Fruit fly (Drosophila melanogaster) whole organism, wandering third instar larva: ENCODE data around the gene beat-Ib.

ENCODE experiments used
- CG32264 ChIP-seq: fragments of 200-800 bp; sonication (Bioruptor generic); optimal IDR thresholded peaks from 2 replicates; lab custom pipeline; 2016; ENCODE audit warnings: missing biosample characterization, missing genetic modification characterization
- CG9705 ChIP-seq: fragments of 200-800 bp; sonication (Bioruptor generic); optimal IDR thresholded peaks from 2 replicates; lab custom pipeline; 2018; ENCODE audit warnings: missing biosample characterization, mild to moderate bottlenecking, missing genetic modification characterization
- CrebA ChIP-seq: fragments of 200-800 bp; sonication (Bioruptor generic); optimal IDR thresholded peaks from 2 replicates; lab custom pipeline; 2016; ENCODE audit warnings: missing biosample characterization, mild to moderate bottlenecking, missing genetic modification characterization, borderline replicate concordance
- Dfd ChIP-seq: fragments of >200 bp; optimal IDR thresholded peaks from 2 replicates; lab custom pipeline; 2017; ENCODE audit warnings: missing biosample characterization, missing genetic modification characterization
- Dif ChIP-seq: fragments of 200-275, 200-300 bp; sonication (Bioruptor generic); optimal IDR thresholded peaks from 2 replicates; lab custom pipeline; 2018; ENCODE audit warnings: missing biosample characterization, missing genetic modification characterization; ENCODE audit not compliant: partially characterized antibody
- Hnf4 ChIP-seq: fragments of 200-800 bp; sonication (Bioruptor generic); optimal IDR thresholded peaks from 2 replicates; lab custom pipeline; 2016; ENCODE audit warnings: missing biosample characterization, mild to moderate bottlenecking, missing genetic modification characterization
- Hr78 ChIP-seq: fragments of >200 bp; optimal IDR thresholded peaks from 2 replicates; lab custom pipeline; 2017; ENCODE audit warnings: missing biosample characterization, missing genetic modification characterization
- Hr83 ChIP-seq: fragments of 200-300 bp; sonication (Bioruptor generic); optimal IDR thresholded peaks from 2 replicates; lab custom pipeline; 2016; ENCODE audit warnings: missing biosample characterization, mild to moderate bottlenecking, missing genetic modification characterization, moderate library complexity; ENCODE audit not compliant: poor library complexity, severe bottlenecking
- Jra ChIP-seq: sonication (Bioruptor generic); optimal IDR thresholded peaks from 2 replicates; lab custom pipeline; 2016; ENCODE audit warnings: missing biosample characterization, missing genetic modification characterization
- Mio ChIP-seq: sonication (Bioruptor generic); optimal IDR thresholded peaks from 2 replicates; lab custom pipeline; 2016; ENCODE audit warnings: missing biosample characterization, missing genetic modification characterization
- Myc ChIP-seq: fragments of >200 bp; optimal IDR thresholded peaks from 2 replicates; lab custom pipeline; 2017
- N ChIP-seq: fragments of >200 bp; optimal IDR thresholded peaks from 2 replicates; lab custom pipeline; 2018; ENCODE audit warnings: missing biosample characterization, missing external identifiers, missing genetic modification characterization
- OdsH ChIP-seq: fragments of 200-800 bp; sonication (Bioruptor generic); optimal IDR thresholded peaks from 2 replicates; lab custom pipeline; 2016; ENCODE audit warnings: missing biosample characterization, mild to moderate bottlenecking, missing genetic modification characterization
- Sp1 ChIP-seq: fragments of 200-800 bp; sonication (Bioruptor generic); optimal IDR thresholded peaks from 3 replicates; lab custom pipeline; 2019; ENCODE audit warnings: missing biosample characterization, mild to moderate bottlenecking, missing genetic modification characterization, moderate library complexity
- brk ChIP-seq: fragments of 200-800 bp; sonication (Bioruptor generic); optimal IDR thresholded peaks from 2 replicates; lab custom pipeline; 2016; ENCODE audit warnings: missing biosample characterization, mild to moderate bottlenecking, missing genetic modification characterization
- dl ChIP-seq, 2 experiments: fragments of 175-275, 200-275 bp in 1 of 2; fragments of 200-275 bp in 1 of 2; sonication (Bioruptor generic); optimal IDR thresholded peaks; lab custom pipeline; 2018; ENCODE audit warnings: mild to moderate bottlenecking in 2 of 2, missing biosample characterization in 2 of 2, missing genetic modification characterization in 2 of 2, moderate library complexity in 2 of 2; ENCODE audit not compliant: partially characterized antibody in 2 of 2, insufficient read depth in 1 of 2
- ey ChIP-seq: fragments of 200-800 bp; sonication (Bioruptor generic); optimal IDR thresholded peaks from 2 replicates; lab custom pipeline; 2016; ENCODE audit warnings: missing biosample characterization, missing genetic modification characterization
- foxo ChIP-seq, 2 experiments: fragments of 200-800 bp; sonication (Bioruptor generic); optimal IDR thresholded peaks; 2 replicates in 1 of 2; 3 replicates in 1 of 2; lab custom pipeline; 2016 to 2017; ENCODE audit warnings: missing biosample characterization in 2 of 2, missing genetic modification characterization in 2 of 2
- h ChIP-seq: fragments of 200-800 bp; sonication (Bioruptor generic); optimal IDR thresholded peaks from 3 replicates; lab custom pipeline; 2016; ENCODE audit warnings: missing biosample characterization, mild to moderate bottlenecking, missing genetic modification characterization
- jim ChIP-seq: fragments of 175-275, 200-325 bp; sonication (Bioruptor generic); optimal IDR thresholded peaks from 2 replicates; lab custom pipeline; 2016; ENCODE audit warnings: missing biosample characterization, mild to moderate bottlenecking, missing genetic modification characterization
- lola ChIP-seq: fragments of >200 bp; optimal IDR thresholded peaks from 2 replicates; lab custom pipeline; 2017; ENCODE audit warnings: missing biosample characterization, missing genetic modification characterization
- psq ChIP-seq: fragments of 200-800 bp; sonication (Bioruptor generic); optimal IDR thresholded peaks from 3 replicates; lab custom pipeline; 2017; ENCODE audit warnings: missing biosample characterization, mild to moderate bottlenecking, missing genetic modification characterization, moderate library complexity
- sv ChIP-seq: fragments of 200-800 bp; sonication (Bioruptor generic); optimal IDR thresholded peaks from 3 replicates; lab custom pipeline; 2016; ENCODE audit warnings: missing biosample characterization, missing genetic modification characterization
- woc ChIP-seq: sonication (Bioruptor generic); optimal IDR thresholded peaks from 2 replicates; lab custom pipeline; 2016; ENCODE audit warnings: missing biosample characterization, mild to moderate bottlenecking, missing genetic modification characterization

beat-Ib gene

dm6 chr2L:15962335-15962734 lies at the start of gene beat-Ib:
Gene beat-Ib, minus strand, starts transcription at chr2L:15962435.
- TF ChIP-seq foxo (GFP tag; optimal IDR thresholded peaks at IDR 0.05; lab: Kevin White, UChicago) (no peak), Sp1 (GFP tag; lab: Kevin White, UChicago) (no peak), Dfd (GFP tag; lab: Kevin White, UChicago) (no peak)

dm6 chr2L:16006179-16006578 lies 43.9 kb upstream of the beat-Ib start, which contains the start of gene CG31820:
Gene CG31820, minus strand, starts transcription at chr2L:16006279.
- TF ChIP-seq Hr83 (GFP tag; lab: Kevin White, UChicago) (no peak), Mio (no peak), sv (GFP tag; lab: Kevin White, UChicago) (no peak)
- TF ChIP-seq, all 38 proteins: peak for 0

dm6 chr2L:16004025-16004424 lies 41.8 kb upstream of the beat-Ib start, which contains the start of the genes CG13245 and CG43816:
Gene CG13245, plus strand, starts transcription at chr2L:16004325.
Gene CG43816, plus strand, starts transcription at chr2L:16004325.
- TF ChIP-seq Hr83 (GFP tag; lab: Kevin White, UChicago) (no peak), ey (GFP tag; lab: Kevin White, UChicago) (no peak)

dm6 chr2L:16003541-16003940 lies 41.3 kb upstream of the beat-Ib start, which contains the start of gene CG34167:
Gene CG34167, minus strand, starts transcription at chr2L:16003641.
- TF ChIP-seq CrebA (no peak), CG9705 (GFP tag; lab: Kevin White, UChicago) (no peak), CG32264 (GFP tag; lab: Kevin White, UChicago) (no peak), jim (GFP tag; lab: Kevin White, UChicago) (no peak)

DNA sequence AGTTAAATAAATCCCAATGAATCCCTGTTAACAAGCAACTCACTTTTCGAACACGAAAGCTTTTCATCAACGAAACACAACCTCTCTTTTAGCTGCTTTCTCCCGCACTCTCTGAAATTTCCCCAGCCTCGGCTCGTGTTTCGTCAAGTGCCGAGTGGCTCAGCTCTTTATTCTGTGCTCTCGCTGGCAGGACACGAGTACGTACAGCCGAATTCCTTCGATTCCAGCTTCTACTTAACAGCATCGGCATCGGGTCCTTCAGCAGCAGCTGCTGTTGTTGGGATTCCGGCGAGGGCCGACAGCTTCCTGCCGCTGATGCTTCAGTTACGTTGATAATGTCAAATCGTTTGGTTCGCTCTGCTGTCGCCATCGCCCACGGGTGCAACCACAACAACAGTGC lies 38.0 kb upstream of the beat-Ib start, which contains the start of gene beat-Ic:
beat-Ic (plus strand) TSS at position 93 of the 400 bp plus-strand sequence.
- TF ChIP-seq Hr78, result no peak
- TF ChIP-seq brk (GFP tag; lab: Kevin White, UChicago), result no peak
- no peak for TF ChIP-seq lola (GFP tag; lab: Kevin White, UChicago)
- no peak for TF ChIP-seq jim (GFP tag; lab: Kevin White, UChicago)
- no peak for TF ChIP-seq N (GFP tag; lab: Kevin White, UChicago)
- TF ChIP-seq Jra (GFP tag; lab: Kevin White, UChicago), result no peak
- no peak for TF ChIP-seq Hnf4 (GFP tag; lab: Kevin White, UChicago)
- no peak for TF ChIP-seq Myc (lab: Kevin White, UChicago)
- no peak for TF ChIP-seq woc (GFP tag; lab: Kevin White, UChicago)
- TF ChIP-seq psq, result no peak
- TF ChIP-seq dl (GFP tag; optimal IDR thresholded peaks at IDR 0.05; lab: Kevin White, UChicago; ENCODE audit: insufficient read depth in 1 of 2, partially characterized antibody in 2 of 2), result no peak
- no peak for TF ChIP-seq Hr83 (GFP tag; lab: Kevin White, UChicago)

DNA sequence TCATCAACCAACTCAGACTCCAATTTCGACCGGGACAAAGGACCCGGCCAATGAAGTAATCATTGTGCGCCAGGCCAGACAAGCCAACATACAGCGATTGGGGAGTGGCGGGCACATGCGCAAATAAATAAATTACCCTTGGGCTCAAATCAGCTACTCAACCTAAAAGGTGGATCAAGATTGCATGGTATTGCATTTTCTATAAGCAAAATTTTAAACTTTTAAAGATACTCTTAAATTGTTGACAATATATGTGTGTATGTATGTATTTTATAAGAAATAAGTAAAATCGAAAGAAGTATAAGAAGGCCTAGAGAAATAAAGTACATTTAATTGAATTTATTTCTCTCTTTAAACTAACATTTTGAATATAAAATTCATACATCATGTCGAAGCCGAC lies 17.0 kb upstream of the beat-Ib start, which contains the start of gene CG10839:
CG10839 (plus strand) TSS at position 301 of the 400 bp plus-strand sequence.
- TF ChIP-seq Dif (GFP tag; lab: Kevin White, UChicago), result no peak
- no peak for TF ChIP-seq OdsH (GFP tag; lab: Kevin White, UChicago)
- TF ChIP-seq Hr83 (GFP tag; lab: Kevin White, UChicago), result no peak

DNA sequence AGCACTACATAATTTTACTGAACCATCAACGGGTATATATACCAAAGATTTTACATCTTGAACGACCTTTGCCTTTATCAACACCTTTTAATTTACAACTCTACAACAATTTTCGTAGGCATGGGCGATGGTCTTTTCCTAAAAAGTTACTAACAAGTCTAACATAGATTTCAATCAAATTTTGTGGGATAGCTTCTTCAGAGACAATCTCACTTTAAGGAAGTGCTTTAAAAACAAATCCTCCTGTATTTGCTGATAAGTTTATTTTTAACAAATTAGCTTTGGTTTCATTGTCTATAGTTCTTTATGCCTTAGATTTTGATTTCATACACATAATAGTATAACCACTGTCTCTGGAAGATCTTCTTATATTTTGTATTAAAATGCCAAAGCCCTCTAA lies 4.7 kb downstream of the beat-Ib start, which contains the start of gene CG18063:
CG18063 (plus strand) TSS at position 301 of the 400 bp plus-strand sequence.
- TF ChIP-seq Hr78 (no peak), Jra (GFP tag; lab: Kevin White, UChicago) (no peak), Hnf4 (GFP tag; lab: Kevin White, UChicago) (no peak), N (GFP tag; lab: Kevin White, UChicago) (no peak), foxo (GFP tag; optimal IDR thresholded peaks at IDR 0.05; lab: Kevin White, UChicago) (no peak), dl (GFP tag; optimal IDR thresholded peaks at IDR 0.05; lab: Kevin White, UChicago; ENCODE audit: insufficient read depth in 1 of 2, partially characterized antibody in 2 of 2) (no peak), jim (GFP tag; lab: Kevin White, UChicago) (no peak), h (GFP tag; lab: Kevin White, UChicago) (no peak), CG9705 (GFP tag; lab: Kevin White, UChicago) (no peak), Sp1 (GFP tag; lab: Kevin White, UChicago) (no peak)
